Fruit fly (Drosophila melanogaster) whole organism, embryonic: ENCODE data around the gene CG43078.

Source experiments
- Adf1 ChIP-seq: fragments of 200-800 bp; sonication (Bioruptor generic); IDR thresholded peaks from 2 replicates; pipeline ENCODE4 v1.3.6; 2022; ENCODE audit warnings: missing biosample characterization, missing genetic modification characterization
- B-H1 ChIP-seq: fragments of 200-800 bp; sonication (Bioruptor generic); IDR thresholded peaks from 3 replicates; pipeline ENCODE4 v1.3.6; 2022; ENCODE audit warnings: missing biosample characterization, missing genetic modification characterization
- BEAF-32 ChIP-seq: fragments of 200-800 bp; sonication (Bioruptor generic); optimal IDR thresholded peaks from 3 replicates; lab custom pipeline; 2017; ENCODE audit warnings: missing biosample characterization, missing genetic modification characterization, mild to moderate bottlenecking, moderate library complexity, missing genetic modification reagents
- Bgb ChIP-seq: fragments of 200-800 bp; sonication (Bioruptor generic); IDR thresholded peaks from 2 replicates; pipeline ENCODE4 v1.3.6; 2022; ENCODE audit warnings: missing biosample characterization, missing genetic modification characterization; ENCODE audit not compliant: partially characterized antibody
- CG15073 ChIP-seq: fragments of 200-800 bp; sonication (Bioruptor generic); optimal IDR thresholded peaks from 2 replicates; lab custom pipeline; 2016; ENCODE audit warnings: missing biosample characterization, missing genetic modification characterization
- CG16779 ChIP-seq: fragments of 200-800 bp; sonication (Bioruptor generic); IDR thresholded peaks from 2 replicates; pipeline ENCODE4 v1.3.6; 2022; ENCODE audit warnings: missing biosample characterization, missing genetic modification characterization
- CG16813 ChIP-seq: fragments of 200-800 bp; sonication (Bioruptor generic); IDR thresholded peaks from 3 replicates; pipeline ENCODE4 v1.3.6; 2022; ENCODE audit warnings: missing biosample characterization, missing genetic modification characterization; ENCODE audit not compliant: partially characterized antibody
- CG17802 ChIP-seq: fragments of 200-800 bp; sonication (Bioruptor generic); optimal IDR thresholded peaks from 2 replicates; lab custom pipeline; 2018; ENCODE audit warnings: missing biosample characterization, mild to moderate bottlenecking, missing genetic modification characterization, moderate library complexity
- CG32772 ChIP-seq: fragments of 200-800 bp; sonication (Bioruptor generic); IDR thresholded peaks from 2 replicates; pipeline ENCODE4 v1.3.6; 2022; ENCODE audit warnings: missing biosample characterization, missing genetic modification characterization
- CG34224 ChIP-seq: fragments of 200-800 bp; sonication (Bioruptor generic); IDR thresholded peaks from 3 replicates; pipeline ENCODE4 v1.3.6; 2022; ENCODE audit warnings: missing biosample characterization, missing genetic modification characterization; ENCODE audit not compliant: partially characterized antibody
- CG4404 ChIP-seq: fragments of 200-800 bp; sonication (Bioruptor generic); IDR thresholded peaks from 2 replicates; pipeline ENCODE4 v1.3.6; 2022; ENCODE audit warnings: missing biosample characterization, missing genetic modification characterization
- CG4617 ChIP-seq: fragments of 200-800 bp; sonication (Bioruptor generic); optimal IDR thresholded peaks from 3 replicates; lab custom pipeline; 2016; ENCODE audit warnings: missing biosample characterization, missing genetic modification characterization, borderline replicate concordance
- CG7987 ChIP-seq: fragments of 200-800 bp; sonication (Bioruptor generic); optimal IDR thresholded peaks from 2 replicates; lab custom pipeline; 2018; ENCODE audit warnings: missing biosample characterization, mild to moderate bottlenecking, missing genetic modification characterization, moderate library complexity
- CG9609 ChIP-seq: fragments of 200-800 bp; sonication (Bioruptor generic); optimal IDR thresholded peaks from 3 replicates; lab custom pipeline; 2016; ENCODE audit warnings: missing biosample characterization, missing genetic modification characterization
- D ChIP-seq, 2 experiments: fragments of 200-800 bp in 1 of 2; fragments of >200 bp in 1 of 2; sonication (Bioruptor generic) in 1 of 2; optimal IDR thresholded peaks; 2 replicates in 1 of 2; 3 replicates in 1 of 2; lab custom pipeline; 2017; ENCODE audit warnings: mild to moderate bottlenecking in 1 of 2, missing biosample characterization in 1 of 2, missing genetic modification characterization in 1 of 2, missing genetic modification reagents in 1 of 2
- Dfd ChIP-seq, 2 experiments: fragments of >200 bp; optimal IDR thresholded peaks; 2 replicates each; lab custom pipeline; 2017; ENCODE audit warnings: missing biosample characterization in 2 of 2, missing genetic modification characterization in 2 of 2
- Dip3 ChIP-seq: fragments of 200-800 bp; sonication (Bioruptor generic); optimal IDR thresholded peaks from 3 replicates; lab custom pipeline; 2016; ENCODE audit warnings: missing biosample characterization, missing genetic modification characterization
- Dll ChIP-seq: fragments of 200-800 bp; sonication (Bioruptor generic); IDR thresholded peaks from 4 replicates; pipeline ENCODE4 v1.3.6; 2022; ENCODE audit warnings: missing biosample characterization, missing genetic modification characterization; ENCODE audit not compliant: partially characterized antibody
- Drgx ChIP-seq: fragments of 200-800 bp; sonication (Bioruptor generic); IDR thresholded peaks from 2 replicates; pipeline ENCODE4 v1.3.6; 2022; ENCODE audit warnings: missing biosample characterization, missing genetic modification characterization
- E2f2 ChIP-seq: fragments of 200-800 bp; sonication (Bioruptor generic); IDR thresholded peaks from 2 replicates; pipeline ENCODE4 v1.3.6; 2022; ENCODE audit warnings: missing biosample characterization, missing genetic modification characterization
- ERR ChIP-seq: fragments of 200-800 bp; sonication (Bioruptor generic); optimal IDR thresholded peaks from 2 replicates; lab custom pipeline; 2016; ENCODE audit warnings: missing biosample characterization, missing genetic modification characterization
- Elba2 ChIP-seq: fragments of 200-800 bp; sonication (Bioruptor generic); optimal IDR thresholded peaks from 3 replicates; lab custom pipeline; 2016; ENCODE audit warnings: missing biosample characterization, missing genetic modification characterization
- Ets65A ChIP-seq: fragments of 200-800 bp; sonication (Bioruptor generic); peaks from one replicate; lab custom pipeline; 2016; ENCODE audit warnings: missing biosample characterization, missing genetic modification characterization
- Fer3 ChIP-seq: fragments of 200-800 bp; sonication (Bioruptor generic); optimal IDR thresholded peaks from 2 replicates; lab custom pipeline; 2018; ENCODE audit warnings: missing biosample characterization, mild to moderate bottlenecking, missing genetic modification characterization, moderate library complexity
- MBD-R2 ChIP-seq: fragments of 200-800 bp; sonication (Bioruptor generic); IDR thresholded peaks from 2 replicates; pipeline ENCODE4 v1.3.6; 2022; ENCODE audit warnings: missing biosample characterization, missing genetic modification characterization
- Oaz ChIP-seq: fragments of 200-800 bp; sonication (Bioruptor generic); IDR thresholded peaks from 2 replicates; pipeline ENCODE4 v1.3.6; 2022; ENCODE audit warnings: missing biosample characterization, missing genetic modification characterization
- Poxn ChIP-seq: fragments of 200-800 bp; sonication (Bioruptor generic); IDR thresholded peaks from 2 replicates; pipeline ENCODE4 v1.3.6; 2022; ENCODE audit warnings: missing biosample characterization, missing genetic modification characterization
- Xrp1 ChIP-seq: fragments of 200-800 bp; sonication (Bioruptor generic); IDR thresholded peaks from 2 replicates; pipeline ENCODE4 v1.3.6; 2022; ENCODE audit warnings: missing biosample characterization, missing genetic modification characterization
- bbx ChIP-seq: fragments of 200-800 bp; sonication (Bioruptor generic); IDR thresholded peaks from 2 replicates; pipeline ENCODE4 v1.3.6; 2022; ENCODE audit warnings: missing biosample characterization, missing genetic modification characterization; ENCODE audit not compliant: partially characterized antibody
- bowl ChIP-seq: fragments of 200-800 bp; sonication (Bioruptor generic); IDR thresholded peaks from 2 replicates; pipeline ENCODE4 v1.3.6; 2022; ENCODE audit warnings: missing biosample characterization, missing genetic modification characterization
- chn ChIP-seq: fragments of 200-800 bp; sonication (Bioruptor generic); optimal IDR thresholded peaks from 2 replicates; lab custom pipeline; 2016; ENCODE audit warnings: missing biosample characterization, missing genetic modification characterization
- en ChIP-seq: fragments of 200-800 bp; sonication (Bioruptor generic); optimal IDR thresholded peaks from 2 replicates; lab custom pipeline; 2016; ENCODE audit warnings: missing biosample characterization, missing genetic modification characterization
- gsb-n ChIP-seq: fragments of 200-800 bp; sonication (Bioruptor generic); optimal IDR thresholded peaks from 3 replicates; lab custom pipeline; 2018; ENCODE audit warnings: missing biosample characterization, mild to moderate bottlenecking, missing genetic modification characterization
- oc ChIP-seq: fragments of 200-800 bp; sonication (Bioruptor generic); optimal IDR thresholded peaks from 2 replicates; lab custom pipeline; 2018; ENCODE audit warnings: missing biosample characterization, mild to moderate bottlenecking, missing genetic modification characterization, moderate library complexity
- phol ChIP-seq: fragments of 200-800 bp; sonication (Bioruptor generic); optimal IDR thresholded peaks from 3 replicates; lab custom pipeline; 2018; ENCODE audit warnings: missing biosample characterization, mild to moderate bottlenecking, missing genetic modification characterization, moderate library complexity
- pzg ChIP-seq: fragments of 200-800 bp; sonication (Bioruptor generic); optimal IDR thresholded peaks from 3 replicates; lab custom pipeline; 2018; ENCODE audit warnings: missing biosample characterization, mild to moderate bottlenecking, missing genetic modification characterization, moderate library complexity
- sim ChIP-seq: fragments of 200-800 bp; sonication (Bioruptor generic); IDR thresholded peaks from 2 replicates; pipeline ENCODE4 v1.3.6; 2022; ENCODE audit warnings: missing biosample characterization, missing genetic modification characterization
- stwl ChIP-seq: fragments of 200-800 bp; sonication (Bioruptor generic); optimal IDR thresholded peaks from 3 replicates; lab custom pipeline; 2018; ENCODE audit warnings: missing biosample characterization, mild to moderate bottlenecking, missing genetic modification characterization, moderate library complexity
- twi ChIP-seq: fragments of 200-800 bp; optimal IDR thresholded peaks from 2 replicates; lab custom pipeline; 2019; ENCODE audit warnings: missing biosample characterization, mild to moderate bottlenecking, missing genetic modification characterization, moderate library complexity
- usp ChIP-seq: fragments of >200 bp; optimal IDR thresholded peaks from 2 replicates; lab custom pipeline; 2017; ENCODE audit warnings: missing biosample characterization, missing genetic modification characterization
- vvl ChIP-seq: fragments of 200-800 bp; sonication (Bioruptor generic); IDR thresholded peaks from 2 replicates; pipeline ENCODE4 v1.3.6; 2022; ENCODE audit warnings: missing biosample characterization, missing genetic modification characterization
- zen2 ChIP-seq: fragments of 200-800 bp; sonication (Bioruptor generic); IDR thresholded peaks from 3 replicates; pipeline ENCODE4 v1.3.6; 2022; ENCODE audit warnings: missing biosample characterization, missing genetic modification characterization; ENCODE audit not compliant: partially characterized antibody
- zfh1 ChIP-seq: fragments of 200-800 bp; sonication (Bioruptor generic); IDR thresholded peaks from 3 replicates; pipeline ENCODE4 v1.3.6; 2022; ENCODE audit warnings: missing biosample characterization, missing genetic modification characterization
- zfh2 ChIP-seq: fragments of 200-800 bp; sonication (Bioruptor generic); optimal IDR thresholded peaks from 2 replicates; lab custom pipeline; 2016; ENCODE audit warnings: missing biosample characterization, missing genetic modification characterization

CG43078 gene

DNA sequence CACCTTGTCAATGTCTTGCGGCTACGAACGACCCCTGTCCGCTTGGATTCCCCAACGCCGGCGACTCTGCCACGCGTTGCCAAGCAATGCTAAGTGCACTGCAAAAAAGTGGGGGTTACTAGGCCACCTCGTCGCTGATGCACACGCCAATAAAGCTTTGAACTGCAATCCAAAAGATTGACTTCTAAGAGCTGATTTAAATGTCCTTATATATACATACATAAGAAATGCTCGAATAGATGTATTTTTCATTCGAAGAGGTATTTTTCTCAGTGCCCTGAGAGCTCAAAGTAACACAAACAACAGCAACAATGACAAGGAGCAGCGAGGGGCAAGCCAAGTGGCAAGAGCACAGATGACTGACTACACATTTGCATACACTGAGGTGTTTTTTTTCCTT lies 30.8 kb downstream of the CG43078 start:
- TF ChIP-seq CG15073 (GFP tag; lab: Kevin White, UChicago), result no peak
- TF ChIP-seq Fer3 (tag; lab: Kevin White, UChicago), result no peak
- peak; percentile 40; the same call in 1 of the 2 replicates for TF ChIP-seq Drgx (GFP tag; lab: Robert Waterston, UW)

DNA sequence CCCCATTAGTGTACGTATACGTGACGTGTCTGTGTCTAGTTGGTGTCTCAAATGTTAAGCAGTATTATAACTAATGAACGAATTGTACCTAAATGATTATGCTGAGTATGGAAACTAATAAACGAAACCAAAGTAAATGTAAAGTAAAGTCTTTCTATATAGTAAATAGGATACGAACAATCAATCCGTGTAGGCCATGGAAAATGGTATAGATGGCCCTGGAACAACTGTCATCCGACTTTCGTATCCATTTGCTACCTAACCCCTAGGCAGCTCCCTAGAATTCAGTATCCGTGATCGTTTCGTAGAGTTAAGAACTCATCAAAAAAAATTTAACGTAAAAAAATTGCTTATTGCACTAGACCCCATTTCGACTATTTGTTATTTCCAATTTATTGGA lies 40.3 kb downstream of the CG43078 start, which contains the start of gene S-Lap1:
Gene S-Lap1 (plus strand): TSS at position 301 of the 400 bp plus-strand sequence.
- TF ChIP-seq usp (GFP tag; lab: Kevin White, UChicago), result no peak
- TF ChIP-seq CG7987, result no peak
- TF ChIP-seq bowl, result no peak
- TF ChIP-seq phol (tag; lab: Kevin White, UChicago), result no peak
- TF ChIP-seq zfh1 (GFP tag; lab: Robert Waterston, UW), result no peak

DNA sequence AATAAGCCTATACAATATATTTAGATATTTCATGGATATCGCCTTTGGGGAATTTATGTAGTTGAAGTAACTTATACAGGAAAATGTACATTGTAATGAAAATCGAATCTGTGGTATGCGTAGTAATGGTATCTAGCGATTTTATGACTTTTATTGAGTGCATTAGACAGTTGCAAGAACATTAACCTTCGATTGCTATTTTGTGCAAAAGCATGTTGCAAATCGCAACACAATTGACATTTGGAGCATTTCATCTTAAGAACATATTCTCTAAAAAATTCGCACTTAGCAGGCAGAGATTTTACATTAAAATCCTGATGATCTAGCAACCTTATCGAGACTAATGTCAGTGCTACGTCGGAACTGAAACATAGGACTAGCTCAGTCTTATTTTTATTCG lies 43.0 kb downstream of the CG43078 start, which contains the start of gene S-Lap2:
Gene S-Lap2 (plus strand): TSS at position 301 of the 400 bp plus-strand sequence.
- no peak for TF ChIP-seq B-H1 (GFP tag; lab: Robert Waterston, UW)
- TF ChIP-seq gsb-n (tag; lab: Kevin White, UChicago), result no peak
- TF ChIP-seq Dfd (GFP tag; optimal IDR thresholded peaks at IDR 0.05; lab: Kevin White, UChicago), result no peak

DNA sequence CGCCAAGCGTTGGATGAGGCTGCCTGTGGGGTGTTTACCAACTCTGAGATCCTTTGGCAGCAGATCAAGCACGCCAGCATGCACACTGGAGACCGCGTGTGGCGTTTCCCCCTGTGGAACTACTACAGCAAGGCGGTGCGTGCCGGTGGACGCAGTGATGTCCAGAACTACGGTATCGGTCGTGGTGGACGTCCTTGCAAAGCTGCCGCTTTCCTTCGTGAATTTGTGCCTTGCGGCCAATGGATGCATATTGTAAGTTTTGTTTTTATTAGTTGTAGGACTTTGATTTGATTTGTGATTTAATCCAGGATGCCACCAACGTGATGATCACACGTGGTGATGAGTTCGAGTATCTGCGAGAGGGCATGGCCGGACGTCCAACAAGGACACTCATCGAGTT lies 44.9 kb downstream of the CG43078 start:
- TF ChIP-seq en, result no peak
- TF ChIP-seq CG9609 (GFP tag; lab: Kevin White, UChicago), result no peak
- no peak for TF ChIP-seq CG32772 (GFP tag; lab: Robert Waterston, UW)
- no peak for TF ChIP-seq ERR
- no peak for TF ChIP-seq CG16779
- no peak for TF ChIP-seq vvl
- no peak for TF ChIP-seq oc (tag; lab: Kevin White, UChicago)
- 0 out of 3 replicates have a peak, but pooled peaks have one; percentile 9 for TF ChIP-seq zen2 (GFP tag; lab: Robert Waterston, UW)
- TF ChIP-seq Elba2, result no peak
- TF ChIP-seq Dip3, result no peak
- TF ChIP-seq sim, result no peak
- peak; percentile 90 for TF ChIP-seq Ets65A (GFP tag; lab: Kevin White, UChicago)
- TF ChIP-seq CG4404 (GFP tag; lab: Robert Waterston, UW), result no peak
- no peak for TF ChIP-seq twi (tag; lab: Kevin White, UChicago)
- no peak for TF ChIP-seq Adf1 (GFP tag; lab: Robert Waterston, UW)
- TF ChIP-seq chn (GFP tag; lab: Kevin White, UChicago), result no peak
- TF ChIP-seq Poxn (GFP tag; lab: Robert Waterston, UW), result no peak
- no peak for TF ChIP-seq Xrp1 (GFP tag; lab: Robert Waterston, UW)

DNA sequence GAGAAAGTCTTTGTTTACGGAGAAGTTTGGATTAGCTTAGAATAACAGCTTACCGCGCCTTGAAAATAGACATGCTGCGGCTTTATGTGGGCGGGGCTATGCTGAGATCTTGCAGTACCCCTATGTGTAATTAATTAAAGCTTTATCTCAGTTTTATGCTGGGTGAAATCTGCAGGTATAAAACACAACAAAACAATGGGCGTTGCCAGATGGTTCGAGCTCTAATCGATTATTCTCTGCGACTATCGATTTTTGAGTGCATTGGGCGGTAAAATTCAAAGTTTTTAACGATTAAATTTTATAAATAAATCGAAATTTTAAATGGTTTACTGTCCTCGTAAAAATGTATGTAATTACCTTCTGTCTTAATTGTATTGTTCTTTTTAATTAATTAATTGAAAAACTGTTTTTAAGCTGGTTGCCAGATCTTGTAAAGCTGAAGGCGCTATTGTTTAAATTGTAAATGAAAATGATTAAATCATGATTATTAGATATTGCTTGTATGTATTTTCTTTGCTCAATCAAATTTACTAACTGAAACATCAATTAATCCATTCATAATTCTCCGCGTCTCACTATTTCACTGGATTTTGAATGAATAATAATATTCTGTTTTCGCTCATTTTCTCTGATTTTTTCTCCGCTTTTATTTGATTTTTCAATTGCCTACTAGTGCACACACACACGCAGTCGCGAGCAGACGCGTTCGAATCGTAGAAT lies 47.3 kb downstream of the CG43078 start, which contains the start of the genes GAPsec and Zasp66:
Gene GAPsec (minus strand): TSS at position 200 of the 720 bp plus-strand sequence.
Gene Zasp66 (plus strand): TSS at position 670 of the 720 bp plus-strand sequence.
- TF ChIP-seq Dll (GFP tag; lab: Robert Waterston, UW) (peak; percentile 63; the same call in 2 of the 4 replicates), bbx (peak; percentile 39; the same call in 1 of the 2 replicates), zfh2 (GFP tag; lab: Kevin White, UChicago) (no peak), CG17802 (no peak), CG4617 (GFP tag; lab: Kevin White, UChicago) (peak; percentile 54), stwl (peak; percentile 55), E2f2 (peak; percentile 92), pzg (GFP tag; lab: Kevin White, UChicago) (peak; percentile 42), D (optimal IDR thresholded peaks at IDR 0.05; lab: Kevin White, UChicago) (no peak), D (GFP tag; optimal IDR thresholded peaks at IDR 0.05; lab: Kevin White, UChicago) (no peak), sim (no peak), BEAF-32 (GFP tag; lab: Kevin White, UChicago) (peak; percentile 41), CG16813 (GFP tag; lab: Robert Waterston, UW) (peak; percentile 33; the same call in 2 of the 3 replicates), Bgb (0 out of 2 replicates have a peak, but pooled peaks have one; percentile 47), MBD-R2 (peak; percentile 61), CG34224 (GFP tag; lab: Robert Waterston, UW) (peak; percentile 63; the same call in 2 of the 3 replicates), Oaz (GFP tag; lab: Robert Waterston, UW) (no peak)
